Fruit fly (Drosophila melanogaster): ENCODE results near the gene CG33941.

DNA sequence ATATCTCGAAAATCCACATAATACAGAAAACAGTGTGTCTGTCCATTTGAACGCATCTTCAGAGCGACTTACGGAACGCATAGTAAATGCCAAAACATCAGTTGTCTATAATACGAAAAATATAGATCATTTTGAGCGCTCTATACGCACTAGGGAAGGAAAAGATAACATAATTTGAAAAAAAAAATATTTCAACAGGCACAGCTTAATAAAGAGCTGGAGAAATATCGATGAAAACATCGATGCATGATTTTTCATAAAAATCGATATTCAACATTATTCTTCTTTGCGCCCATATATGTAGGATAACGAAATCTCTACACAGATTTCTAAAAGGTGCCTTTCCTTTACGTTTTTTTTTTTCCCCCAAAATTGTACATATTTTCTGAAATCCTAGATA, 14.4 kb downstream of the CG33941 start:
- no peak for TF ChIP-seq CG12605 (GFP tag; IDR thresholded peaks at IDR 0.05)
- TF ChIP-seq Pif1B (GFP tag; optimal IDR thresholded peaks at IDR 0.05), result no peak
- TF ChIP-seq CG10348 (GFP tag; IDR thresholded peaks at IDR 0.05), result no peak
- TF ChIP-seq CG34367 (tag; optimal IDR thresholded peaks at IDR 0.05), result no peak
- no peak for TF ChIP-seq rn (GFP tag; IDR thresholded peaks at IDR 0.05)
